Worm (Caenorhabditis elegans) whole organism, young adult: ENCODE measurements around the gene sad-1.

Source experiments
- B0035.1 ChIP-seq: sonication (generic microtip); optimal IDR thresholded peaks from 2 replicates; lab custom pipeline; 2016; ENCODE audit warnings: missing genetic modification characterization, mild to moderate bottlenecking, missing compliant biosample characterization, missing genotype, missing genetic modification reagents
- C06A6.2 ChIP-seq: fragments of 200-800 bp; sonication (Bioruptor generic); conservative IDR thresholded peaks from 2 replicates; pipeline ENCODE4 v1.3.6; 2022; ENCODE audit warnings: missing genetic modification characterization, missing compliant biosample characterization
- C17E4.6 ChIP-seq: fragments of 200-800 bp; sonication (Bioruptor generic); IDR thresholded peaks from 2 replicates; pipeline ENCODE4 v1.3.6; 2022; ENCODE audit warnings: missing genetic modification reagents, missing genetic modification characterization, missing compliant biosample characterization
- F22D6.2 ChIP-seq: sonication (generic microtip); optimal IDR thresholded peaks from 2 replicates; lab custom pipeline; 2016; ENCODE audit warnings: mild to moderate bottlenecking, missing genetic modification characterization, missing compliant biosample characterization
- F23B12.7 ChIP-seq: sonication (generic microtip); optimal IDR thresholded peaks from 2 replicates; lab custom pipeline; 2017; ENCODE audit warnings: missing genetic modification characterization, mild to moderate bottlenecking, missing compliant biosample characterization, antibody characterized with exemption, moderate library complexity; ENCODE audit not compliant: insufficient read depth
- F39B2.1 ChIP-seq: fragments of 200-800 bp; sonication (Bioruptor generic); IDR thresholded peaks from 2 replicates; pipeline ENCODE4 v1.3.6; 2022; ENCODE audit warnings: missing genetic modification reagents, missing genetic modification characterization, missing compliant biosample characterization
- F49E8.2 ChIP-seq: sonication (generic microtip); optimal IDR thresholded peaks from 3 replicates; lab custom pipeline; 2017; ENCODE audit warnings: missing genetic modification characterization, mild to moderate bottlenecking, missing compliant biosample characterization, antibody characterized with exemption, moderate library complexity; ENCODE audit not compliant: insufficient read depth
- K12H6.12 ChIP-seq: fragments of 200-800 bp; sonication (Bioruptor generic); optimal IDR thresholded peaks from 2 replicates; lab custom pipeline; 2018; ENCODE audit warnings: mild to moderate bottlenecking, missing genetic modification characterization, missing compliant biosample characterization
- T26A5.8 ChIP-seq: sonication (generic microtip); optimal IDR thresholded peaks from 2 replicates; lab custom pipeline; 2016; ENCODE audit warnings: missing genetic modification characterization, missing compliant biosample characterization
- Y56A3A.18 ChIP-seq: fragments of 200-800 bp; sonication (Bioruptor generic); IDR thresholded peaks from 2 replicates; pipeline ENCODE4 v1.3.6; 2022; ENCODE audit warnings: missing genetic modification reagents, missing genetic modification characterization, missing compliant biosample characterization
- ama-1 ChIP-seq, 3 experiments: fragments of 150-350 bp in 1 of 3; sonication (generic microtip) in 2 of 3; optimal IDR thresholded peaks; 2 replicates each; lab custom pipeline; 2014 to 2018; ENCODE audit warnings: missing biosample characterization in 2 of 3, missing genetic modification characterization in 2 of 3, missing genetic modification reagents in 2 of 3
- aptf-3 ChIP-seq: fragments of 200-800 bp; sonication (Bioruptor generic); IDR thresholded peaks from 2 replicates; pipeline ENCODE4 v1.3.6; 2022; ENCODE audit warnings: missing genetic modification characterization, missing compliant biosample characterization
- athp-1 ChIP-seq: sonication (generic microtip); optimal IDR thresholded peaks from 2 replicates; lab custom pipeline; 2017; ENCODE audit warnings: mild to moderate bottlenecking, missing genetic modification characterization, missing compliant biosample characterization
- attf-5 ChIP-seq: fragments of 200-800 bp; sonication (Bioruptor generic); optimal IDR thresholded peaks from 2 replicates; lab custom pipeline; 2018; ENCODE audit warnings: mild to moderate bottlenecking, missing genetic modification characterization, missing compliant biosample characterization
- bed-1 ChIP-seq: fragments of 200-800 bp; sonication (Bioruptor generic); IDR thresholded peaks from 2 replicates; pipeline ENCODE4 v1.3.6; 2022; ENCODE audit warnings: missing genetic modification reagents, missing genetic modification characterization, missing compliant biosample characterization
- bed-2 ChIP-seq: fragments of 200-800 bp; sonication (Bioruptor generic); IDR thresholded peaks from 2 replicates; pipeline ENCODE4 v1.3.6; 2022; ENCODE audit warnings: missing genetic modification reagents, missing genetic modification characterization, missing compliant biosample characterization
- ceh-58 ChIP-seq: fragments of 200-800 bp; sonication (Bioruptor generic); IDR thresholded peaks from 2 replicates; pipeline ENCODE4 v1.3.6; 2022; ENCODE audit warnings: missing genetic modification characterization, missing compliant biosample characterization
- dpl-1 ChIP-seq: fragments of 150-350 bp; optimal IDR thresholded peaks from 2 replicates; lab custom pipeline; 2014; ENCODE audit warnings: missing biosample characterization, missing genetic modification reagents, missing genetic modification characterization
- efl-1 ChIP-seq: fragments of 150-350 bp; optimal IDR thresholded peaks from 2 replicates; lab custom pipeline; 2014; ENCODE audit warnings: missing biosample characterization, missing genetic modification reagents, missing genetic modification characterization
- egl-44 ChIP-seq: fragments of 200-800 bp; sonication (Bioruptor generic); IDR thresholded peaks from 2 replicates; pipeline ENCODE4 v1.3.6; 2022; ENCODE audit warnings: missing genetic modification reagents, missing genetic modification characterization, missing compliant biosample characterization
- hrde-1 ChIP-seq: sonication (generic microtip); optimal IDR thresholded peaks from 2 replicates; lab custom pipeline; 2016; ENCODE audit warnings: missing genetic modification characterization, mild to moderate bottlenecking, missing compliant biosample characterization, moderate library complexity, missing genotype, missing genetic modification reagents, borderline replicate concordance
- let-607 ChIP-seq, 2 experiments: fragments of 200-800 bp in 1 of 2; sonication (Bioruptor generic) in 1 of 2; sonication (generic microtip) in 1 of 2; optimal IDR thresholded peaks; 2 replicates each; lab custom pipeline; 2016 to 2018; ENCODE audit warnings: mild to moderate bottlenecking in 2 of 2, missing compliant biosample characterization in 2 of 2, missing genetic modification characterization in 2 of 2, moderate library complexity in 2 of 2, missing genotype in 1 of 2
- lin-54 ChIP-seq: fragments of 200-800 bp; sonication (Bioruptor generic); optimal IDR thresholded peaks from 2 replicates; lab custom pipeline; 2018; ENCODE audit warnings: mild to moderate bottlenecking, missing genetic modification characterization, missing compliant biosample characterization
- lir-1 ChIP-seq: fragments of 200-800 bp; sonication (Bioruptor generic); conservative IDR thresholded peaks from 2 replicates; pipeline ENCODE4 v1.3.6; 2022; ENCODE audit warnings: missing genetic modification reagents, missing genetic modification characterization, missing compliant biosample characterization
- lsl-1 ChIP-seq: fragments of 200-800 bp; sonication (Bioruptor generic); optimal IDR thresholded peaks from 2 replicates; lab custom pipeline; 2018; ENCODE audit warnings: mild to moderate bottlenecking, missing genetic modification characterization, moderate library complexity, missing compliant biosample characterization
- mxl-1 ChIP-seq: sonication (generic microtip); optimal IDR thresholded peaks from 2 replicates; lab custom pipeline; 2016; ENCODE audit warnings: missing genetic modification characterization, missing compliant biosample characterization
- nhr-120 ChIP-seq: fragments of 200-800 bp; sonication (Bioruptor generic); IDR thresholded peaks from 2 replicates; pipeline ENCODE4 v1.3.6; 2022; ENCODE audit warnings: missing genetic modification characterization, missing compliant biosample characterization
- nhr-179 ChIP-seq: sonication (generic microtip); optimal IDR thresholded peaks from 2 replicates; lab custom pipeline; 2016; ENCODE audit warnings: mild to moderate bottlenecking, missing genetic modification characterization, missing compliant biosample characterization
- nhr-27 ChIP-seq: fragments of 200-800 bp; sonication (Bioruptor generic); optimal IDR thresholded peaks from 2 replicates; lab custom pipeline; 2018; ENCODE audit warnings: mild to moderate bottlenecking, missing genetic modification characterization, moderate library complexity, missing compliant biosample characterization
- pbrm-1 ChIP-seq: fragments of 200-800 bp; sonication (Bioruptor generic); IDR thresholded peaks from 2 replicates; pipeline ENCODE4 v1.3.6; 2022; ENCODE audit warnings: missing genetic modification reagents, missing genetic modification characterization, missing compliant biosample characterization
- pha-4 ChIP-seq: fragments of 150-350 bp; sonication (generic microtip); optimal IDR thresholded peaks from 2 replicates; lab custom pipeline; 2014; ENCODE audit warnings: missing biosample characterization, missing genetic modification reagents, missing genetic modification characterization
- rec-8 ChIP-seq, 2 experiments: sonication (generic microtip); optimal IDR thresholded peaks; 2 replicates each; lab custom pipeline; 2016; ENCODE audit warnings: mild to moderate bottlenecking in 2 of 2, missing genetic modification characterization in 2 of 2, missing genetic modification reagents in 2 of 2, missing genotype in 2 of 2, missing biosample characterization in 1 of 2, missing compliant biosample characterization in 1 of 2, moderate library complexity in 1 of 2
- repo-1 ChIP-seq: sonication (generic microtip); optimal IDR thresholded peaks from 2 replicates; lab custom pipeline; 2017; ENCODE audit warnings: mild to moderate bottlenecking, missing genetic modification characterization, missing compliant biosample characterization
- rpc-1 ChIP-seq, 2 experiments: fragments of 150-350 bp in 1 of 2; sonication (generic microtip) in 1 of 2; optimal IDR thresholded peaks; 2 replicates each; lab custom pipeline; 2014 to 2018; ENCODE audit warnings: missing biosample characterization in 1 of 2, missing genetic modification characterization in 1 of 2, missing genetic modification reagents in 1 of 2, missing genotype in 1 of 2
- sea-2 ChIP-seq: fragments of 200-800 bp; sonication (Bioruptor generic); IDR thresholded peaks from 2 replicates; pipeline ENCODE4 v1.3.6; 2022; ENCODE audit warnings: missing genetic modification characterization, missing compliant biosample characterization
- snpc-1.3 ChIP-seq: sonication (generic microtip); optimal IDR thresholded peaks from 2 replicates; lab custom pipeline; 2017; ENCODE audit warnings: missing genetic modification characterization, mild to moderate bottlenecking, missing compliant biosample characterization, antibody characterized with exemption, moderate library complexity, missing genotype, missing genetic modification reagents; ENCODE audit not compliant: insufficient read depth
- somi-1 ChIP-seq: fragments of 200-800 bp; sonication (Bioruptor generic); optimal IDR thresholded peaks from 2 replicates; lab custom pipeline; 2018; ENCODE audit warnings: mild to moderate bottlenecking, missing genetic modification characterization, missing compliant biosample characterization
- xnd-1 ChIP-seq: sonication (generic microtip); optimal IDR thresholded peaks from 2 replicates; lab custom pipeline; 2016; ENCODE audit warnings: missing genotype, missing genetic modification reagents, missing genetic modification characterization, missing compliant biosample characterization
- ztf-3 ChIP-seq: fragments of 200-800 bp; sonication (Bioruptor generic); optimal IDR thresholded peaks from 2 replicates; lab custom pipeline; 2018; ENCODE audit warnings: mild to moderate bottlenecking, missing genetic modification characterization, missing compliant biosample characterization

sad-1 gene

DNA sequence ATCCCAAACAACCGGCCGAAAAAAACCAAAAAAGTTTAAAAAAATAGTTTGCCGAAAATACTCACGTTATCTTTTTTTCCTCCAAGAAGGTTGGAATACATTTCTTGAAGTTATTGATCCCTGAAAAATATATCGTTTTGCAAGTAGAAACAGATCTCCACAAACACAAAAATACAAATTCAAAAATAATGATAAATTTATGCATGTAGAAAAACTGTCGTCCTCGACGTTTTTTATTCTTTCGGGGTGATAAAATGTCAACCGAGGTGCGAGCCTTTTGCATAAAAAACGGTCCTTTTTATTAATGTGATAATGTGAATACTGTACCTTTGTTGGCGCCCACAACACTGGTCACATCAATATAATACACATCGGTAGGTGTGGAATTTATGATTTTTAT lies 36.7 kb downstream of the sad-1 start, which contains the start of gene F02D10.2:
TSS of gene F02D10.2 (minus strand) at position 101 of the 400 bp plus-strand sequence.
- no peak for TF ChIP-seq sea-2

ce11 chrX:13462519-13462918 lies 37.9 kb downstream of the sad-1 start, which contains the start of gene F02D10.3:
Gene F02D10.3, minus strand, starts transcription at chrX:13462619.
- TF ChIP-seq pha-4 (tag; lab: Kevin White, UChicago) (no peak), efl-1 (GFP tag; lab: Kevin White, UChicago) (no peak), xnd-1 (tag; lab: Kevin White, UChicago) (no peak), ztf-3 (GFP tag; lab: Kevin White, UChicago) (no peak), egl-44 (GFP tag; lab: Robert Waterston, UW) (no peak)
- TF ChIP-seq, all 124 proteins: peak for 0

DNA sequence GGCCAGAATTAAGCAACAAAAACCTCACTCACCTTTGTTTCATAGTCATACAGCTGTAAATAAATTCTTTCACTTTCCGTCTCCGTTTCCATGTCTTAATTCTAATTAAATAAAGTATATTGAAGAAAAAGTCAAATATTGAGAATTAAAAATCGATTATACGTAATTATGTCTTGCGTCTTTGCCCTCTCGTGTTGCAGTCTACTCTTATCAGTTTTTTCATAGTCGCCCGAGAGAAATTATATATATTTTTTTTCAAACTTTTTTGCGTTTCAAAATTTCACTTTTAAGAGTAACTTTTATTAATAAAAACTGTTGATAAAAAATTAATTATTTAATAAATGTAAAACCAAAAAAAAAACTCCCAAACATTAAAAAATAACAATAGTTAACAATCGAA lies 44.0 kb downstream of the sad-1 start, which contains the start of gene flr-1:
TSS of gene flr-1 (minus strand) at position 101 of the 400 bp plus-strand sequence.
- TF ChIP-seq F39B2.1 (GFP tag; lab: Robert Waterston, UW): no peak
- TF ChIP-seq bed-1 (GFP tag; lab: Robert Waterston, UW): no peak
- TF ChIP-seq repo-1: no peak
- TF ChIP-seq mxl-1 (tag; lab: Kevin White, UChicago): no peak
- no peak for TF ChIP-seq ceh-58 (GFP tag; lab: Robert Waterston, UW)
- TF ChIP-seq rec-8 (tag; optimal IDR thresholded peaks at IDR 0.05; lab: Kevin White, UChicago): no peak
- no peak for TF ChIP-seq nhr-120 (GFP tag; lab: Robert Waterston, UW)
- no peak for TF ChIP-seq ama-1 (optimal IDR thresholded peaks at IDR 0.05; lab: Kevin White, UChicago)
- TF ChIP-seq ama-1 (GFP tag; optimal IDR thresholded peaks at IDR 0.05; lab: Kevin White, UChicago): no peak
- TF ChIP-seq F23B12.7 (tag; lab: Kevin White, UChicago): no peak
- TF ChIP-seq C17E4.6 (GFP tag; lab: Robert Waterston, UW): no peak
- TF ChIP-seq aptf-3 (GFP tag; lab: Robert Waterston, UW): no peak
- no peak for TF ChIP-seq athp-1 (tag; lab: Kevin White, UChicago)
- TF ChIP-seq, all 124 proteins: peak for 0

DNA sequence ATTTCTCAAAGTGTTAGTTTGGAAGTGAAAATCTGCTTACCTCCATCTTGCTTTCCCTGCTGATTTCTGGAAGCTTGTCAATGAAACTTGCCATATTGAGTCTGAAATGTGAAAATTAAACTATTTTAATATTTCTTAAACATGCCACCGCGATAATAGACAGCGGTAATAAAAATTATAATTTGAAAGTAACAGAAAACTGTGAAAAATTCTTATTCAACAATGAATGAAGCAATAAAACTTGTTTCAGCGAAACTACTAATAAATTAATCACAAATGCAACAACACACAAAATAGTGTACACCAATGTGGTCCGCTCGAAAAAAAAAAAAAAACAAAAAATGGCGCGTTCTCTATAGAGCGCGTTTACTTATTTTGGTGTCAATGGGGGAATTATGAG lies 48.9 kb downstream of the sad-1 start, which contains the start of gene F02D10.6:
TSS of gene F02D10.6 (minus strand) at position 101 of the 400 bp plus-strand sequence.
- TF ChIP-seq hrde-1: no peak
- TF ChIP-seq efl-1 (GFP tag; lab: Kevin White, UChicago): peak; percentile 14
- TF ChIP-seq, all 124 proteins: peak for 1

- TF ChIP-seq lir-1: peak; percentile 48; the same call in 1 of the 2 replicates
- 0 out of 2 replicates have a peak, but pooled peaks have one; percentile 21 for TF ChIP-seq C06A6.2
- TF ChIP-seq F49E8.2 (tag; lab: Kevin White, UChicago): peak; percentile 44
- TF ChIP-seq lsl-1 (GFP tag; lab: Kevin White, UChicago): peak; percentile 10
- peak; percentile 71 for TF ChIP-seq nhr-179 (tag; lab: Kevin White, UChicago)
- TF ChIP-seq egl-44 (GFP tag; lab: Robert Waterston, UW): peak; percentile 89
- peak; percentile 84 for TF ChIP-seq somi-1 (GFP tag; lab: Kevin White, UChicago)
- 0 out of 2 replicates have a peak, but pooled peaks have one; percentile 7 for TF ChIP-seq bed-2 (GFP tag; lab: Robert Waterston, UW)
- peak; percentile 73 for TF ChIP-seq snpc-1.3 (tag; lab: Kevin White, UChicago)
- peak; percentile 51 for TF ChIP-seq nhr-27
- TF ChIP-seq rec-8 (tag; optimal IDR thresholded peaks at IDR 0.05; lab: Kevin White, UChicago): peak; percentile 77 to 79
- TF ChIP-seq mxl-1 (tag; lab: Kevin White, UChicago): peak; percentile 89
- TF ChIP-seq pbrm-1 (GFP tag; lab: Robert Waterston, UW): peak; percentile 92
- peak; percentile 69 for TF ChIP-seq K12H6.12
- peak; percentile 83 for TF ChIP-seq Y56A3A.18 (GFP tag; lab: Robert Waterston, UW)
- TF ChIP-seq T26A5.8 (tag; lab: Kevin White, UChicago): peak; percentile 89
- peak; percentile 52 for TF ChIP-seq lin-54 (GFP tag; lab: Kevin White, UChicago)
- peak; percentile 94 for TF ChIP-seq rpc-1 (optimal IDR thresholded peaks at IDR 0.05; lab: Kevin White, UChicago)
- TF ChIP-seq rpc-1 (tag; optimal IDR thresholded peaks at IDR 0.05; lab: Kevin White, UChicago): peak; percentile 97
- peak; percentile 86 for TF ChIP-seq B0035.1
- peak; percentile 74 for TF ChIP-seq attf-5 (GFP tag; lab: Kevin White, UChicago)
- peak; percentile 13 for TF ChIP-seq dpl-1 (GFP tag; lab: Kevin White, UChicago)
- peak; percentile 51 to 79 for TF ChIP-seq let-607 (tag; optimal IDR thresholded peaks at IDR 0.05; lab: Kevin White, UChicago)
- TF ChIP-seq F22D6.2 (tag; lab: Kevin White, UChicago): peak; percentile 66
Observed at ce11 chrX:13448665-13449099, 51.8 kb downstream of the sad-1 start.
